Fruit fly (Drosophila melanogaster): ENCODE data around the gene Hus1-like.

dm6 chr3R:4806318-4806757, 5.6 kb downstream of the Hus1-like start:
- TF ChIP-seq Hnf4 (GFP tag; optimal IDR thresholded peaks at IDR 0.05) (peak; percentile 18), dmrt93B (GFP tag; optimal IDR thresholded peaks at IDR 0.05) (no peak), pan (optimal IDR thresholded peaks at IDR 0.05) (no peak), h (GFP tag; optimal IDR thresholded peaks at IDR 0.05) (peak; percentile 74), OdsH (GFP tag; optimal IDR thresholded peaks at IDR 0.05) (peak; percentile 42), Sp1 (GFP tag; optimal IDR thresholded peaks at IDR 0.05) (peak; percentile 66), br (GFP tag; optimal IDR thresholded peaks at IDR 0.05) (peak; percentile 4), HLH106 (tag; optimal IDR thresholded peaks at IDR 0.05) (no peak), jim (GFP tag; optimal IDR thresholded peaks at IDR 0.05) (no peak), Hr83 (GFP tag; optimal IDR thresholded peaks at IDR 0.05; ENCODE audit: poor library complexity, severe bottlenecking) (peak; percentile 80), fru (GFP tag; optimal IDR thresholded peaks at IDR 0.05) (peak; percentile 10), Dfd (GFP tag; optimal IDR thresholded peaks at IDR 0.05) (no peak), psq (GFP tag; optimal IDR thresholded peaks at IDR 0.05) (peak; percentile 69), Myc (optimal IDR thresholded peaks at IDR 0.05) (no peak)
